Worm (Caenorhabditis elegans): ENCODE data around the gene clec-213.
A peak's percentile ranks its signal among the peaks of the same experiment; 100 is the strongest.

Gene clec-213

DNA sequence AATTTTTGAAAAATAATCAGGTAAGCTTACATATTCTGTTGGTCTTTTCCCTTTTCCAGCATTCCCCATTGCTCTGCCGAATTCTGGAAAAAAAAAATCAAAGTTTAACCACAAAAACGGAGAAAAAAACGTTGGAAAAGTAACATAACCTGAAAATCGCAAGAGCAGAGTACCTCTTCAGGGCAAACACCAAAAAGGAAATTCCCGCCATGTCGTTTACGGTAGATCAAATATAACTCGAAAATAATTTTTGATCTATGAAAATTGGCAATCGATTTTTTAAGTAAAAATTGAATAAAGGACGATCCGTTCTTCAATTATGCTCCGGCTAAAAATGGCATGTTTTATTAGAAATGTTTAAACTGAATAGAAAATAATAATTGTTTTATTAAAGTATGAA lies 1.6 kb upstream of the clec-213 start, which contains the start of gene C50E3.11:
Gene C50E3.11, minus strand, starts transcription at position 83 of the 400 bp plus-strand sequence.
- TF ChIP-seq dpl-1 (GFP tag; optimal IDR thresholded peaks at IDR 0.05), result peak; percentile 28
- TF ChIP-seq hsf-1 (GFP tag; IDR thresholded peaks at IDR 0.05), result no peak
- TF ChIP-seq efl-1 (GFP tag; optimal IDR thresholded peaks at IDR 0.05), result peak; percentile 86
- TF ChIP-seq cebp-2 (GFP tag; IDR thresholded peaks at IDR 0.05), result no peak
- peak; percentile 26; the same call in 1 of the 2 replicates for TF ChIP-seq madf-8 (GFP tag; conservative IDR thresholded peaks at IDR 0.05)
- TF ChIP-seq madf-6 (GFP tag; IDR thresholded peaks at IDR 0.05), result peak; percentile 84

DNA sequence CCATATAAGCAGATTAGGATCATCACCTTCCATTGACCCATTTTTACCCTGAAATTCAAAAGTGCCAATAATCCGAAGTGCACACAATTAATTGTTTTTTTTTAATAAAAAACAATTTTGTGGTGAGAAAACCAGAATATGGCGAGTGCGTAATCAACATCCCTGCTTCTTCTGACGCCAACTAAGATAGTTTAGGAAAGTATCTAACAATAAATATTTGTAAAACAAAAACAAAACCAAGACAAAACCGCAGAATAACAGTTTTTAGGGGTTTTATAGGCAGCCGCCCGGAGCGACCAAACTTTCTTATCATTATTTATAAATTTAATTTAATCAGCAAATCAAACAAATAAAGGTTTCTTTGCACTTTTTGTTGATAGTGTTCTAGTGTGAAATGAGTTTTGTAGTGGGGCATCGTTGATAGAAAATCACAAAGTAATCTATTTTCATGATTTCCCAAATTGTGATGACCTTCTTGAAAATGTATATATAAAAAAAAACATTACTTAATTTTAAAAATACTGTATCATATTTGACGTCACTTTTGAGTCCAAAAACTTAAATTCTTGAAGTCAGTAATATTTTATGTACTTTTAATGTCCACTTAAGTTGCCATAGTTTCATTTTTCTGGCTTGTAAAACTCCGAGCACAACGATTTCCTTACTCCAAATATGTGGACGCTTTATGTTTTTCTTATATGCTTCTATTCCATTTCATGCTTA lies 4.9 kb downstream of the clec-213 start, which contains the start of the genes folt-3 and clec-214:
Gene folt-3, minus strand, starts transcription at position 51 of the 723 bp plus-strand sequence.
Gene clec-214, plus strand, starts transcription at position 673 of the 723 bp plus-strand sequence.
- no peak for TF ChIP-seq F37B4.10 (GFP tag; IDR thresholded peaks at IDR 0.05)
- TF ChIP-seq nhr-80 (tag; optimal IDR thresholded peaks at IDR 0.05), result peak; percentile 25

DNA sequence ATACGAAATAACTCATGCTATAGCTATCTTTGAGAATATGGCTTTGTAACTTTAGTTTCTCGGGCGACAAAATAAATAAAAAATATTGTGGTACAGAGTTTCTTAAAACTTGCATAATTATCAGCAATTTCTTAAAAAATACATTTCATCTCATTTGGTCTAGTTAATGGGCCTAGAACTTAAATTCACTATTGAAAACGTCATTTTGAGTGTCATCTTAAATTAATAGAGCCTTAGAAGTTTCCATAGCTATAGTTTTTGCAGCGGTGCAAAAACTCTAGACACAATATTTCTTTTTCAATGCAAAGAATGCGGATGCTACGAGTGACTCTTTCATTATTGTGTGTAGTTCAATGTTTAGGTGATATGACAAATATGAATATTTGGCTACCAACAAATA lies 7.1 kb downstream of the clec-213 start, which contains the start of gene clec-215:
Gene clec-215, plus strand, starts transcription at position 301 of the 400 bp plus-strand sequence.
- no peak for TF ChIP-seq ccch-3 (GFP tag; optimal IDR thresholded peaks at IDR 0.05)
- no peak for TF ChIP-seq F52B5.7 (tag; optimal IDR thresholded peaks at IDR 0.05)
- TF ChIP-seq nfya-2 (GFP tag; IDR thresholded peaks at IDR 0.05), result no peak
- TF ChIP-seq lsl-1 (GFP tag; optimal IDR thresholded peaks at IDR 0.05), result no peak
- TF ChIP-seq ceh-79 (tag; optimal IDR thresholded peaks at IDR 0.05), result no peak
- no peak for TF ChIP-seq hmg-1.2 (GFP tag; IDR thresholded peaks at IDR 0.05)
- TF ChIP-seq cebp-2 (GFP tag; IDR thresholded peaks at IDR 0.05), result no peak
- TF ChIP-seq ztf-22 (GFP tag; optimal IDR thresholded peaks at IDR 0.05), result no peak

ce11 chrV:7618114-7618513 lies 13.2 kb downstream of the clec-213 start, which contains the start of gene C50E3.15:
Gene C50E3.15 (plus strand): TSS chrV:7618414.
- TF ChIP-seq dox-1 (GFP tag; IDR thresholded peaks at IDR 0.05), result no peak
- TF ChIP-seq ceh-79 (tag; optimal IDR thresholded peaks at IDR 0.05), result no peak
- no peak for TF ChIP-seq egrh-3 (GFP tag; IDR thresholded peaks at IDR 0.05)
- TF ChIP-seq hmg-20 (GFP tag; IDR thresholded peaks at IDR 0.05), result no peak
- TF ChIP-seq lin-26 (GFP tag; IDR thresholded peaks at IDR 0.05), result no peak
- TF ChIP-seq aptf-2 (GFP tag; conservative IDR thresholded peaks at IDR 0.05), result no peak
- no peak for TF ChIP-seq sdz-38 (tag; optimal IDR thresholded peaks at IDR 0.05)

DNA sequence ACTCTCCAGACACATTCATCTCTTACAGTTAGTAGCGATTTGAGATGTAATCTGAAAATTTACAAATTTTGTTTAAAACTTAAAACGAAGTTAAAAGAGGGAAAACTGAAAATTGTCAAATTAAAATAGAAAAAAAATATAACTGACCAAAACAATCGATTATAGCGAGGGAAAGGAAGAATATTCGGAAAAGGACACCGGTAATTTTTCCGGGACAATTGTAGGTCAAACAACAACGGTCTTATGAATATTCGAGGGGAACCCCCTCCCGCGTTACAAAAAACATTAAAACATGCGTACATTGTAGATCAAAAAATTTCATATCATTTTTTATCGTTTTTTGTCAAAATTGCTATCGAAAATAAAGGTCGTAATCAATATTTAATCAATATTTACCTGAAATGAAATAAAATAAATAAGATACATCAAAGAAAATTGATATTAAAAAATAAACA lies 17.1 kb downstream of the clec-213 start, which contains the start of gene C50E3.12:
Gene C50E3.12, minus strand, starts transcription at position 51 of the 455 bp plus-strand sequence.
- TF ChIP-seq madf-6 (GFP tag; IDR thresholded peaks at IDR 0.05) (peak; percentile 89), aptf-2 (GFP tag; conservative IDR thresholded peaks at IDR 0.05) (no peak), efl-1 (GFP tag; optimal IDR thresholded peaks at IDR 0.05) (peak; percentile 79), madf-8 (GFP tag; conservative IDR thresholded peaks at IDR 0.05) (peak; percentile 75), F22D6.2 (tag; optimal IDR thresholded peaks at IDR 0.05) (no peak), dpl-1 (GFP tag; optimal IDR thresholded peaks at IDR 0.05) (peak; percentile 45), F33H1.4 (GFP tag; IDR thresholded peaks at IDR 0.05) (0 out of 2 replicates have a peak, but pooled peaks have one; percentile 11), lsl-1 (GFP tag; optimal IDR thresholded peaks at IDR 0.05) (peak; percentile 5), xnd-1 (tag; optimal IDR thresholded peaks at IDR 0.05) (peak; percentile 30)

DNA sequence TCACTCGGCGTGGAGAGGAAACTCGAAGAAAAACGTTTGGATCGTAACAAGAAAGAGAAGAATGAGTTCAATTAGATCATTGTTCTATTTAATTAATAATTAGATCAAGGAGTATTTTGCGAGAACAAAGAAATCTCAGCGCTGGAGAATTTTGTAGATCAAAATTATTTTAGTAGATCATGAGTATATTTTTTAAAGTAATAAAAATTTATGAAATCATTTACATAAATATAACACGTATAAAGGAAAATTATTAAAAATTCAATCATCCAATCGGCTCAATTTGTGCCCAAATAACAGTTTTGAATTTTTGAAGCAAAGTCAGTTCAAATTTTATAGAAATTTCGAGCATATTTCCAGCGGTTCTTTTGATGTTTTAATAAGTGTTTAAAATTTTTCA lies 19.2 kb downstream of the clec-213 start, which contains the start of gene C50E3.13:
Gene C50E3.13, minus strand, starts transcription at position 101 of the 400 bp plus-strand sequence.
- no peak for TF ChIP-seq cebp-2 (GFP tag; IDR thresholded peaks at IDR 0.05)
- TF ChIP-seq atf-7 (tag; optimal IDR thresholded peaks at IDR 0.05), result no peak
- no peak for TF ChIP-seq snpc-3.4 (tag; optimal IDR thresholded peaks at IDR 0.05)
- TF ChIP-seq snpc-1.3 (tag; optimal IDR thresholded peaks at IDR 0.05; ENCODE audit: insufficient read depth), result no peak
- no peak for TF ChIP-seq nfya-1 (tag; optimal IDR thresholded peaks at IDR 0.05; ENCODE audit: borderline replicate concordance, insufficient read depth)
